Fruit fly (Drosophila melanogaster) whole organism, adult: ENCODE data around the gene CG31678.

Source experiments
- CG14711 ChIP-seq: fragments of 200-800 bp; sonication (Bioruptor generic); optimal IDR thresholded peaks from 2 replicates; lab custom pipeline; 2018; ENCODE audit warnings: missing biosample characterization, mild to moderate bottlenecking, missing genetic modification characterization, moderate library complexity
- CG1620 ChIP-seq: fragments of 200-800 bp; sonication (Bioruptor generic); optimal IDR thresholded peaks from 2 replicates; lab custom pipeline; 2016; ENCODE audit warnings: missing biosample characterization, missing genetic modification characterization
- CG5204 ChIP-seq: fragments of 200-800 bp; sonication (Bioruptor generic); optimal IDR thresholded peaks from 2 replicates; lab custom pipeline; 2016; ENCODE audit warnings: missing biosample characterization, missing genetic modification characterization
- CG7101 ChIP-seq: fragments of 200-800 bp; sonication (Bioruptor generic); optimal IDR thresholded peaks from 2 replicates; lab custom pipeline; 2018; ENCODE audit warnings: missing biosample characterization, mild to moderate bottlenecking, missing genetic modification characterization, moderate library complexity
- Hr96 ChIP-seq: fragments of 200-800 bp; sonication (Bioruptor generic); optimal IDR thresholded peaks from 2 replicates; lab custom pipeline; 2016; ENCODE audit warnings: missing biosample characterization, missing genetic modification characterization
- cnc ChIP-seq, 2 experiments: fragments of >200 bp; optimal IDR thresholded peaks; 2 replicates each; lab custom pipeline; 2017
- kay ChIP-seq: fragments of 200-800 bp; sonication (Bioruptor generic); peaks from one replicate; lab custom pipeline; 2016; ENCODE audit warnings: missing biosample characterization, missing genetic modification characterization, borderline replicate concordance
- ovo ChIP-seq: fragments of 200-800 bp; sonication (Bioruptor generic); optimal IDR thresholded peaks from 2 replicates; lab custom pipeline; 2016; ENCODE audit warnings: missing biosample characterization, missing genetic modification characterization
- tj ChIP-seq: fragments of 200-800 bp; sonication (Bioruptor generic); optimal IDR thresholded peaks from 3 replicates; lab custom pipeline; 2017; ENCODE audit warnings: missing biosample characterization, mild to moderate bottlenecking, missing genetic modification characterization, moderate library complexity

- TF ChIP-seq CG5204 (GFP tag; lab: Kevin White, UChicago): no peak
- no peak for TF ChIP-seq Hr96 (GFP tag; lab: Kevin White, UChicago)
- no peak for TF ChIP-seq CG14711 (tag; lab: Kevin White, UChicago)
- TF ChIP-seq kay (GFP tag; lab: Kevin White, UChicago): no peak
- TF ChIP-seq ovo (GFP tag; lab: Kevin White, UChicago): no peak
- TF ChIP-seq cnc (optimal IDR thresholded peaks at IDR 0.05; lab: Kevin White, UChicago): no peak
- TF ChIP-seq tj: no peak
- no peak for TF ChIP-seq CG7101 (tag; lab: Kevin White, UChicago)
- TF ChIP-seq CG1620 (GFP tag; lab: Kevin White, UChicago): no peak
Observed at dm6 chr2L:20634215-20634614, 41.5 kb downstream of the CG31678 start, which contains the start of gene CG17472.
